Fruit fly (Drosophila melanogaster) Kc167 (cell line): ENCODE measurements around the gene mesh.

ENCODE experiments used
- h ChIP-seq: fragments of >200 bp; optimal IDR thresholded peaks from 3 replicates; lab custom pipeline; 2018; ENCODE audit warnings: missing external identifiers
- ttk ChIP-seq: sonication (Bioruptor generic); optimal IDR thresholded peaks from 2 replicates; lab custom pipeline; 2017; ENCODE audit warnings: missing external identifiers

- TF ChIP-seq h = no peak
- TF ChIP-seq ttk = no peak
Measured at dm6 chr3R:31231134-31231533, 35.6 kb upstream of the mesh start.
